Fruit fly (Drosophila melanogaster): ENCODE results near the gene CG34296.

The CG34296 gene

dm6 chr3R:29695744-29696143 is 26.6 kb upstream of the CG34296 start:
- TF ChIP-seq CG10348 (GFP tag; IDR thresholded peaks at IDR 0.05) (no peak), D1 (tag; optimal IDR thresholded peaks at IDR 0.05) (no peak), Ets98B (GFP tag; IDR thresholded peaks at IDR 0.05) (no peak), EcR (GFP tag; optimal IDR thresholded peaks at IDR 0.05) (no peak), CG12605 (GFP tag; IDR thresholded peaks at IDR 0.05) (no peak), CG4496 (GFP tag; IDR thresholded peaks at IDR 0.05) (no peak), Pif1A (GFP tag; optimal IDR thresholded peaks at IDR 0.05) (no peak), CG32121 (GFP tag; IDR thresholded peaks at IDR 0.05) (no peak), CG8159 (tag; optimal IDR thresholded peaks at IDR 0.05) (no peak), Pif1B (GFP tag; optimal IDR thresholded peaks at IDR 0.05) (no peak), CG17806 (tag; optimal IDR thresholded peaks at IDR 0.05) (no peak), CG34367 (tag; optimal IDR thresholded peaks at IDR 0.05) (no peak), rn (GFP tag; IDR thresholded peaks at IDR 0.05) (no peak), CG13204 (GFP tag; optimal IDR thresholded peaks at IDR 0.05) (no peak), fd96Ca (GFP tag; IDR thresholded peaks at IDR 0.05) (no peak), Snoo (tag; optimal IDR thresholded peaks at IDR 0.05) (no peak), CG8301 (tag; optimal IDR thresholded peaks at IDR 0.05) (no peak)

- TF ChIP-seq CG34367 (tag; optimal IDR thresholded peaks at IDR 0.05) (no peak), CG10348 (GFP tag; IDR thresholded peaks at IDR 0.05) (no peak), Pif1A (GFP tag; optimal IDR thresholded peaks at IDR 0.05) (no peak), Pif1B (GFP tag; optimal IDR thresholded peaks at IDR 0.05) (no peak), EcR (GFP tag; optimal IDR thresholded peaks at IDR 0.05) (no peak), D1 (tag; optimal IDR thresholded peaks at IDR 0.05) (no peak), Ets98B (GFP tag; IDR thresholded peaks at IDR 0.05) (no peak), CG4496 (GFP tag; IDR thresholded peaks at IDR 0.05) (no peak), CG17806 (tag; optimal IDR thresholded peaks at IDR 0.05) (no peak), CG32121 (GFP tag; IDR thresholded peaks at IDR 0.05) (no peak)
Observed at dm6 chr3R:29696359-29696758, 26.0 kb upstream of the CG34296 start.

- no peak for TF ChIP-seq Pif1B (GFP tag; optimal IDR thresholded peaks at IDR 0.05)
- TF ChIP-seq D1 (tag; optimal IDR thresholded peaks at IDR 0.05): no peak
- TF ChIP-seq Snoo (tag; optimal IDR thresholded peaks at IDR 0.05): no peak
- no peak for TF ChIP-seq CG13204 (GFP tag; optimal IDR thresholded peaks at IDR 0.05)
- no peak for TF ChIP-seq EcR (GFP tag; optimal IDR thresholded peaks at IDR 0.05)
- TF ChIP-seq CG10348 (GFP tag; IDR thresholded peaks at IDR 0.05): no peak
- no peak for TF ChIP-seq CG14655 (GFP tag; optimal IDR thresholded peaks at IDR 0.05)
- TF ChIP-seq CG8301 (tag; optimal IDR thresholded peaks at IDR 0.05): no peak
- no peak for TF ChIP-seq fd96Ca (GFP tag; IDR thresholded peaks at IDR 0.05)
- TF ChIP-seq CG34367 (tag; optimal IDR thresholded peaks at IDR 0.05): no peak
- no peak for TF ChIP-seq CG17806 (tag; optimal IDR thresholded peaks at IDR 0.05)
- no peak for TF ChIP-seq Pif1A (GFP tag; optimal IDR thresholded peaks at IDR 0.05)
Observed at dm6 chr3R:29697841-29698240, 24.5 kb upstream of the CG34296 start.

dm6 chr3R:29699220-29699619 is 23.1 kb upstream of the CG34296 start:
- no peak for TF ChIP-seq CG17806 (tag; optimal IDR thresholded peaks at IDR 0.05)
- TF ChIP-seq D1 (tag; optimal IDR thresholded peaks at IDR 0.05): no peak
- TF ChIP-seq rn (GFP tag; IDR thresholded peaks at IDR 0.05): no peak
- TF ChIP-seq fd96Ca (GFP tag; IDR thresholded peaks at IDR 0.05): no peak
- no peak for TF ChIP-seq EcR (GFP tag; optimal IDR thresholded peaks at IDR 0.05)
- TF ChIP-seq CG34367 (tag; optimal IDR thresholded peaks at IDR 0.05): no peak
- no peak for TF ChIP-seq CG14655 (GFP tag; optimal IDR thresholded peaks at IDR 0.05)
- TF ChIP-seq Ets98B (GFP tag; IDR thresholded peaks at IDR 0.05): peak; percentile 58; the same call in 1 of the 2 replicates
- TF ChIP-seq Snoo (tag; optimal IDR thresholded peaks at IDR 0.05): no peak
- TF ChIP-seq CG32121 (GFP tag; IDR thresholded peaks at IDR 0.05): no peak
- TF ChIP-seq Pif1B (GFP tag; optimal IDR thresholded peaks at IDR 0.05): no peak
- TF ChIP-seq CG13204 (GFP tag; optimal IDR thresholded peaks at IDR 0.05): no peak
- TF ChIP-seq CG8301 (tag; optimal IDR thresholded peaks at IDR 0.05): no peak
- TF ChIP-seq CG4496 (GFP tag; IDR thresholded peaks at IDR 0.05): peak; percentile 39; the same call in 1 of the 3 replicates

dm6 chr3R:29701739-29702138 is 20.6 kb upstream of the CG34296 start:
- no peak for TF ChIP-seq CG15710 (tag; optimal IDR thresholded peaks at IDR 0.05)
- no peak for TF ChIP-seq CG34367 (tag; optimal IDR thresholded peaks at IDR 0.05)
- TF ChIP-seq EcR (GFP tag; optimal IDR thresholded peaks at IDR 0.05): no peak
- TF ChIP-seq D1 (tag; optimal IDR thresholded peaks at IDR 0.05): no peak
- TF ChIP-seq CG8159 (tag; optimal IDR thresholded peaks at IDR 0.05): no peak
- TF ChIP-seq CG4496 (GFP tag; IDR thresholded peaks at IDR 0.05): no peak
- TF ChIP-seq CG17806 (tag; optimal IDR thresholded peaks at IDR 0.05): no peak

dm6 chr3R:29704557-29704956 is 17.8 kb upstream of the CG34296 start:
- TF ChIP-seq Ets98B (GFP tag; IDR thresholded peaks at IDR 0.05) (no peak), CG8301 (tag; optimal IDR thresholded peaks at IDR 0.05) (no peak), Pif1B (GFP tag; optimal IDR thresholded peaks at IDR 0.05) (no peak), CG10348 (GFP tag; IDR thresholded peaks at IDR 0.05) (no peak), Pif1A (GFP tag; optimal IDR thresholded peaks at IDR 0.05) (no peak), CG8159 (tag; optimal IDR thresholded peaks at IDR 0.05) (no peak), Snoo (tag; optimal IDR thresholded peaks at IDR 0.05) (no peak), CG32121 (GFP tag; IDR thresholded peaks at IDR 0.05) (no peak), CG14655 (GFP tag; optimal IDR thresholded peaks at IDR 0.05) (no peak), CG12605 (GFP tag; IDR thresholded peaks at IDR 0.05) (no peak), CG17806 (tag; optimal IDR thresholded peaks at IDR 0.05) (no peak)

- TF ChIP-seq CG15710 (tag; optimal IDR thresholded peaks at IDR 0.05): no peak
- TF ChIP-seq CG12605 (GFP tag; IDR thresholded peaks at IDR 0.05): no peak
- no peak for TF ChIP-seq CG14655 (GFP tag; optimal IDR thresholded peaks at IDR 0.05)
- no peak for TF ChIP-seq gl (tag; optimal IDR thresholded peaks at IDR 0.05)
- no peak for TF ChIP-seq rn (GFP tag; IDR thresholded peaks at IDR 0.05)
- no peak for TF ChIP-seq Pif1A (GFP tag; optimal IDR thresholded peaks at IDR 0.05)
- TF ChIP-seq fd96Ca (GFP tag; IDR thresholded peaks at IDR 0.05): no peak
- TF ChIP-seq CG8159 (tag; optimal IDR thresholded peaks at IDR 0.05): no peak
- no peak for TF ChIP-seq CG10348 (GFP tag; IDR thresholded peaks at IDR 0.05)
- TF ChIP-seq CG8301 (tag; optimal IDR thresholded peaks at IDR 0.05): no peak
- no peak for TF ChIP-seq D1 (tag; optimal IDR thresholded peaks at IDR 0.05)
- TF ChIP-seq Ets98B (GFP tag; IDR thresholded peaks at IDR 0.05): no peak
- no peak for TF ChIP-seq CG32121 (GFP tag; IDR thresholded peaks at IDR 0.05)
- TF ChIP-seq Snoo (tag; optimal IDR thresholded peaks at IDR 0.05): no peak
- no peak for TF ChIP-seq CG4496 (GFP tag; IDR thresholded peaks at IDR 0.05)
- TF ChIP-seq EcR (GFP tag; optimal IDR thresholded peaks at IDR 0.05): no peak
- TF ChIP-seq Pif1B (GFP tag; optimal IDR thresholded peaks at IDR 0.05): no peak
- no peak for TF ChIP-seq CG13204 (GFP tag; optimal IDR thresholded peaks at IDR 0.05)
- TF ChIP-seq CG17806 (tag; optimal IDR thresholded peaks at IDR 0.05): no peak
- TF ChIP-seq CG34367 (tag; optimal IDR thresholded peaks at IDR 0.05): no peak
Observed at dm6 chr3R:29705789-29706303, 16.5 kb upstream of the CG34296 start.
